Fruit fly (Drosophila melanogaster) whole organism, embryonic: ENCODE results near the gene CG12057.

Experiments used
- Atf3 ChIP-seq: fragments of 200-800 bp; sonication (Bioruptor generic); optimal IDR thresholded peaks from 3 replicates; lab custom pipeline; 2016; ENCODE audit warnings: missing biosample characterization, missing genetic modification characterization
- BtbVII ChIP-seq: fragments of 200-800 bp; sonication (Bioruptor generic); optimal IDR thresholded peaks from 3 replicates; lab custom pipeline; 2017; ENCODE audit warnings: missing biosample characterization, mild to moderate bottlenecking, missing genetic modification characterization
- CG10321 ChIP-seq: fragments of 200-800 bp; sonication (Bioruptor generic); IDR thresholded peaks from 2 replicates; pipeline ENCODE4 v1.3.6; 2022; ENCODE audit warnings: missing biosample characterization, missing genetic modification characterization
- CG10565 ChIP-seq: fragments of 200-800 bp; sonication (Bioruptor generic); optimal IDR thresholded peaks from 3 replicates; lab custom pipeline; 2016; ENCODE audit warnings: missing biosample characterization, mild to moderate bottlenecking, missing genetic modification characterization
- CG10979 ChIP-seq: fragments of 200-800 bp; sonication (Bioruptor generic); optimal IDR thresholded peaks from 2 replicates; lab custom pipeline; 2018; ENCODE audit warnings: missing biosample characterization, mild to moderate bottlenecking, missing genetic modification characterization, moderate library complexity
- CG12659 ChIP-seq: fragments of 200-800 bp; sonication (Bioruptor generic); optimal IDR thresholded peaks from 3 replicates; lab custom pipeline; 2017; ENCODE audit warnings: mild to moderate bottlenecking, missing biosample characterization, missing genetic modification reagents, missing genetic modification characterization
- CG13296 ChIP-seq: fragments of 200-800 bp; sonication (Bioruptor generic); optimal IDR thresholded peaks from 3 replicates; lab custom pipeline; 2018; ENCODE audit warnings: missing biosample characterization, mild to moderate bottlenecking, missing genetic modification characterization
- CG13894 ChIP-seq: fragments of 200-800 bp; sonication (Bioruptor generic); optimal IDR thresholded peaks from 3 replicates; lab custom pipeline; 2018; ENCODE audit warnings: missing biosample characterization, mild to moderate bottlenecking, missing genetic modification characterization, moderate library complexity
- CG14860 ChIP-seq: fragments of 200-800 bp; sonication (Bioruptor generic); IDR thresholded peaks from 3 replicates; pipeline ENCODE4 v1.3.6; 2022; ENCODE audit warnings: missing biosample characterization, missing genetic modification characterization; ENCODE audit not compliant: partially characterized antibody
- CG15073 ChIP-seq: fragments of 200-800 bp; sonication (Bioruptor generic); optimal IDR thresholded peaks from 2 replicates; lab custom pipeline; 2016; ENCODE audit warnings: missing biosample characterization, missing genetic modification characterization
- CG16779 ChIP-seq: fragments of 200-800 bp; sonication (Bioruptor generic); IDR thresholded peaks from 2 replicates; pipeline ENCODE4 v1.3.6; 2022; ENCODE audit warnings: missing biosample characterization, missing genetic modification characterization
- CG17359 ChIP-seq: fragments of 200-800 bp; sonication (Bioruptor generic); optimal IDR thresholded peaks from 3 replicates; lab custom pipeline; 2018; ENCODE audit warnings: missing biosample characterization, mild to moderate bottlenecking, missing genetic modification characterization, moderate library complexity
- CG17802 ChIP-seq: fragments of 200-800 bp; sonication (Bioruptor generic); optimal IDR thresholded peaks from 2 replicates; lab custom pipeline; 2018; ENCODE audit warnings: missing biosample characterization, mild to moderate bottlenecking, missing genetic modification characterization, moderate library complexity
- CG2120 ChIP-seq: fragments of 200-800 bp; sonication (Bioruptor generic); optimal IDR thresholded peaks from 3 replicates; lab custom pipeline; 2016; ENCODE audit warnings: missing biosample characterization, missing genetic modification characterization
- CG30403 ChIP-seq: fragments of 200-800 bp; sonication (Bioruptor generic); optimal IDR thresholded peaks from 3 replicates; lab custom pipeline; 2016; ENCODE audit warnings: missing biosample characterization, missing genetic modification characterization
- CG31365 ChIP-seq: fragments of 200-800 bp; sonication (Bioruptor generic); optimal IDR thresholded peaks from 2 replicates; lab custom pipeline; 2018; ENCODE audit warnings: missing biosample characterization, mild to moderate bottlenecking, missing genetic modification characterization
- CG34376 ChIP-seq: fragments of 200-800 bp; sonication (Bioruptor generic); optimal IDR thresholded peaks from 2 replicates; lab custom pipeline; 2018; ENCODE audit warnings: missing biosample characterization, mild to moderate bottlenecking, missing genetic modification characterization
- CG43689 ChIP-seq: fragments of 200-800 bp; sonication (Bioruptor generic); IDR thresholded peaks from 2 replicates; pipeline ENCODE4 v1.3.6; 2022; ENCODE audit warnings: missing biosample characterization, missing genetic modification characterization
- CG6791 ChIP-seq: fragments of 200-800 bp; sonication (Bioruptor generic); IDR thresholded peaks from 3 replicates; pipeline ENCODE4 v1.3.6; 2022; ENCODE audit warnings: missing biosample characterization, missing genetic modification characterization; ENCODE audit not compliant: partially characterized antibody
- CG6813 ChIP-seq: fragments of 200-800 bp; sonication (Bioruptor generic); optimal IDR thresholded peaks from 2 replicates; lab custom pipeline; 2017; ENCODE audit warnings: missing biosample characterization, missing genetic modification characterization, mild to moderate bottlenecking, moderate library complexity, missing genetic modification reagents
- CG7556 ChIP-seq: fragments of 200-800 bp; sonication (Bioruptor generic); optimal IDR thresholded peaks from 2 replicates; lab custom pipeline; 2017; ENCODE audit warnings: missing biosample characterization, mild to moderate bottlenecking, missing genetic modification characterization
- CG7928 ChIP-seq: fragments of 200-800 bp; sonication (Bioruptor generic); optimal IDR thresholded peaks from 2 replicates; lab custom pipeline; 2017; ENCODE audit warnings: missing biosample characterization, mild to moderate bottlenecking, missing genetic modification characterization
- CG9215 ChIP-seq: fragments of 200-800 bp; sonication (Bioruptor generic); IDR thresholded peaks from 2 replicates; pipeline ENCODE4 v1.3.6; 2022; ENCODE audit warnings: missing biosample characterization, missing genetic modification characterization
- CrebB ChIP-seq: fragments of 200-800 bp; sonication (Bioruptor generic); optimal IDR thresholded peaks from 3 replicates; lab custom pipeline; 2018; ENCODE audit warnings: missing biosample characterization, mild to moderate bottlenecking, missing genetic modification characterization
- D ChIP-seq, 2 experiments: fragments of 200-800 bp in 1 of 2; fragments of >200 bp in 1 of 2; sonication (Bioruptor generic) in 1 of 2; optimal IDR thresholded peaks; 2 replicates in 1 of 2; 3 replicates in 1 of 2; lab custom pipeline; 2017; ENCODE audit warnings: mild to moderate bottlenecking in 1 of 2, missing biosample characterization in 1 of 2, missing genetic modification characterization in 1 of 2, missing genetic modification reagents in 1 of 2
- Dbx ChIP-seq: fragments of 200-800 bp; sonication (Bioruptor generic); IDR thresholded peaks from 3 replicates; pipeline ENCODE4 v1.3.6; 2022; ENCODE audit warnings: missing biosample characterization, missing genetic modification characterization
- H15 ChIP-seq: fragments of 200-800 bp; sonication (Bioruptor generic); IDR thresholded peaks from 3 replicates; pipeline ENCODE4 v1.3.6; 2022; ENCODE audit warnings: missing biosample characterization, missing genetic modification characterization
- MESR4 ChIP-seq: fragments of 200-800 bp; sonication (Bioruptor generic); optimal IDR thresholded peaks from 2 replicates; lab custom pipeline; 2018; ENCODE audit warnings: missing biosample characterization, mild to moderate bottlenecking, missing genetic modification characterization, moderate library complexity
- Neu2 ChIP-seq: fragments of 200-800 bp; sonication (Bioruptor generic); optimal IDR thresholded peaks from 3 replicates; lab custom pipeline; 2016; ENCODE audit warnings: missing biosample characterization, missing genetic modification characterization, borderline replicate concordance
- Nf-YA ChIP-seq: fragments of 200-800 bp; sonication (Bioruptor generic); IDR thresholded peaks from 2 replicates; pipeline ENCODE4 v1.3.6; 2022; ENCODE audit warnings: missing biosample characterization, missing genetic modification characterization
- ara ChIP-seq: fragments of 200-800 bp; sonication (Bioruptor generic); IDR thresholded peaks from 2 replicates; pipeline ENCODE4 v1.3.6; 2022; ENCODE audit warnings: missing biosample characterization, missing genetic modification characterization
- en ChIP-seq: fragments of 200-800 bp; sonication (Bioruptor generic); optimal IDR thresholded peaks from 2 replicates; lab custom pipeline; 2016; ENCODE audit warnings: missing biosample characterization, missing genetic modification characterization
- ewg ChIP-seq: fragments of 200-800 bp; sonication (Bioruptor generic); optimal IDR thresholded peaks from 3 replicates; lab custom pipeline; 2017; ENCODE audit warnings: mild to moderate bottlenecking, missing biosample characterization, missing genetic modification reagents, missing genetic modification characterization
- exex ChIP-seq: fragments of 200-800 bp; sonication (Bioruptor generic); optimal IDR thresholded peaks from 4 replicates; lab custom pipeline; 2018; ENCODE audit warnings: missing biosample characterization, mild to moderate bottlenecking, missing genetic modification characterization, moderate library complexity
- fru ChIP-seq: fragments of >200 bp; optimal IDR thresholded peaks from 2 replicates; lab custom pipeline; 2017
- gro ChIP-seq: fragments of 200-800 bp; sonication (Bioruptor generic); optimal IDR thresholded peaks from 2 replicates; lab custom pipeline; 2016; ENCODE audit warnings: missing biosample characterization, missing genetic modification characterization
- mld ChIP-seq: fragments of 200-800 bp; sonication (Bioruptor generic); IDR thresholded peaks from 3 replicates; pipeline ENCODE4 v1.3.6; 2022; ENCODE audit warnings: missing biosample characterization, missing genetic modification characterization; ENCODE audit not compliant: partially characterized antibody
- nerfin-1 ChIP-seq: fragments of 200-800 bp; sonication (Bioruptor generic); optimal IDR thresholded peaks from 3 replicates; lab custom pipeline; 2019; ENCODE audit warnings: missing biosample characterization, mild to moderate bottlenecking, missing genetic modification characterization, moderate library complexity
- nerfin-2 ChIP-seq: fragments of 200-800 bp; sonication (Bioruptor generic); IDR thresholded peaks from 2 replicates; pipeline ENCODE4 v1.3.6; 2022; ENCODE audit warnings: missing biosample characterization, missing genetic modification characterization; ENCODE audit not compliant: partially characterized antibody
- oc ChIP-seq: fragments of 200-800 bp; sonication (Bioruptor generic); optimal IDR thresholded peaks from 2 replicates; lab custom pipeline; 2018; ENCODE audit warnings: missing biosample characterization, mild to moderate bottlenecking, missing genetic modification characterization, moderate library complexity
- peb ChIP-seq: fragments of 200-800 bp; sonication (Bioruptor generic); IDR thresholded peaks from 2 replicates; pipeline ENCODE4 v1.3.6; 2022; ENCODE audit warnings: missing biosample characterization, missing genetic modification characterization
- row ChIP-seq: fragments of 200-800 bp; sonication (Bioruptor generic); IDR thresholded peaks from 3 replicates; pipeline ENCODE4 v1.3.6; 2022; ENCODE audit warnings: missing biosample characterization, missing genetic modification characterization
- shn ChIP-seq: fragments of 200-800 bp; sonication (Bioruptor generic); optimal IDR thresholded peaks from 3 replicates; lab custom pipeline; 2016; ENCODE audit warnings: missing biosample characterization, missing genetic modification characterization
- sima ChIP-seq: fragments of 200-800 bp; sonication (Bioruptor generic); optimal IDR thresholded peaks from 2 replicates; lab custom pipeline; 2016; ENCODE audit warnings: missing biosample characterization, missing genetic modification characterization
- sr ChIP-seq: fragments of 200-800 bp; sonication (Bioruptor generic); IDR thresholded peaks from 3 replicates; pipeline ENCODE4 v1.3.6; 2022; ENCODE audit warnings: missing biosample characterization, missing genetic modification characterization
- ssp ChIP-seq: fragments of 200-800 bp; sonication (Bioruptor generic); IDR thresholded peaks from 2 replicates; pipeline ENCODE4 v1.3.6; 2022; ENCODE audit warnings: missing biosample characterization, missing genetic modification characterization
- tx ChIP-seq: fragments of 200-800 bp; sonication (Bioruptor generic); optimal IDR thresholded peaks from 2 replicates; lab custom pipeline; 2016; ENCODE audit warnings: missing biosample characterization, missing genetic modification characterization
- yki ChIP-seq: fragments of >200 bp; optimal IDR thresholded peaks from 3 replicates; lab custom pipeline; 2018
- zf30C ChIP-seq: fragments of 200-800 bp; sonication (Bioruptor generic); optimal IDR thresholded peaks from 3 replicates; lab custom pipeline; 2018; ENCODE audit warnings: missing biosample characterization, mild to moderate bottlenecking, missing genetic modification characterization

Gene CG12057

dm6 chrX:9201866-9202681, 10.6 kb downstream of the CG12057 start (continued):
- TF ChIP-seq CG31365 (peak; percentile 32), fru (lab: Kevin White, UChicago) (no peak), CG7928 (peak; percentile 42), Dbx (GFP tag; lab: Robert Waterston, UW) (peak; percentile 94), BtbVII (GFP tag; lab: Kevin White, UChicago) (peak; percentile 80), Neu2 (GFP tag; lab: Kevin White, UChicago) (no peak), gro (no peak), CG2120 (GFP tag; lab: Kevin White, UChicago) (peak; percentile 87), CG17359 (peak; percentile 60), sima (GFP tag; lab: Kevin White, UChicago) (no peak), exex (peak; percentile 53), sr (GFP tag; lab: Robert Waterston, UW) (0 out of 3 replicates have a peak, but pooled peaks have one; percentile 54), tx (GFP tag; lab: Kevin White, UChicago) (no peak), CrebB (tag; lab: Kevin White, UChicago) (peak; percentile 38), ewg (peak; percentile 12), en (GFP tag; lab: Kevin White, UChicago) (no peak), CG43689 (GFP tag; lab: Robert Waterston, UW) (peak; percentile 53; the same call in 1 of the 2 replicates), zf30C (GFP tag; lab: Kevin White, UChicago) (peak; percentile 79), mld (no peak), CG15073 (GFP tag; lab: Kevin White, UChicago) (no peak), CG34376 (GFP tag; lab: Kevin White, UChicago) (peak; percentile 32), CG9215 (GFP tag; lab: Robert Waterston, UW) (peak; percentile 81), CG30403 (GFP tag; lab: Kevin White, UChicago) (peak; percentile 54), MESR4 (GFP tag; lab: Kevin White, UChicago) (no peak), Nf-YA (GFP tag; lab: Robert Waterston, UW) (peak; percentile 47; the same call in 1 of the 2 replicates), CG6791 (no peak), CG10565 (GFP tag; lab: Kevin White, UChicago) (no peak), CG7556 (GFP tag; lab: Kevin White, UChicago) (peak; percentile 83), nerfin-2 (GFP tag; lab: Robert Waterston, UW) (no peak), Atf3 (GFP tag; lab: Kevin White, UChicago) (no peak), CG10321 (GFP tag; lab: Robert Waterston, UW) (peak; percentile 58), oc (no peak), D (optimal IDR thresholded peaks at IDR 0.05; lab: Kevin White, UChicago) (no peak), D (GFP tag; optimal IDR thresholded peaks at IDR 0.05; lab: Kevin White, UChicago) (no peak), yki (no peak), peb (GFP tag; lab: Robert Waterston, UW) (no peak), shn (GFP tag; lab: Kevin White, UChicago) (no peak), H15 (peak; percentile 70; the same call in 2 of the 3 replicates), row (GFP tag; lab: Robert Waterston, UW) (peak; percentile 84), CG12659 (GFP tag; lab: Kevin White, UChicago) (peak; percentile 87), CG14860 (GFP tag; lab: Robert Waterston, UW) (no peak), CG16779 (GFP tag; lab: Robert Waterston, UW) (peak; percentile 92), CG6813 (GFP tag; lab: Kevin White, UChicago) (peak; percentile 68), CG13296 (peak; percentile 64), CG13894 (tag; lab: Kevin White, UChicago) (peak; percentile 82), ssp (peak; percentile 55), nerfin-1 (tag; lab: Kevin White, UChicago) (peak; percentile 6), ara (GFP tag; lab: Robert Waterston, UW) (no peak), CG17802 (tag; lab: Kevin White, UChicago) (no peak), CG10979 (peak; percentile 57)
